Worm (Caenorhabditis elegans) whole organism, late embryonic: ENCODE measurements around the gene cdc-48.2.

ENCODE experiments used
- F13H6.1 ChIP-seq: sonication (generic microtip); optimal IDR thresholded peaks from 2 replicates; lab custom pipeline; 2016; ENCODE audit warnings: missing genetic modification characterization, missing compliant biosample characterization
- ahr-1 ChIP-seq: sonication (generic microtip); optimal IDR thresholded peaks from 2 replicates; lab custom pipeline; 2016; ENCODE audit warnings: missing genetic modification characterization, missing compliant biosample characterization
- elt-2 ChIP-seq: sonication (generic microtip); optimal IDR thresholded peaks from 2 replicates; lab custom pipeline; 2016; ENCODE audit warnings: missing genetic modification reagents, missing genetic modification characterization, missing compliant biosample characterization
- pha-4 ChIP-seq: fragments of 150-350 bp; optimal IDR thresholded peaks from 2 replicates; lab custom pipeline; 2018; ENCODE audit warnings: missing biosample characterization, missing genetic modification reagents, missing genetic modification characterization
- zip-5 ChIP-seq: sonication (generic microtip); optimal IDR thresholded peaks from 2 replicates; lab custom pipeline; 2016; ENCODE audit warnings: missing genetic modification characterization, missing compliant biosample characterization

- TF ChIP-seq elt-2 (tag; lab: Kevin White, UChicago), result no peak
- TF ChIP-seq F13H6.1 (tag; lab: Kevin White, UChicago), result no peak
- TF ChIP-seq zip-5 (tag; lab: Kevin White, UChicago), result no peak
- TF ChIP-seq ahr-1 (tag; lab: Kevin White, UChicago), result no peak
- no peak for TF ChIP-seq pha-4 (tag; lab: Kevin White, UChicago)
These were observed 19.7 kb downstream of the cdc-48.2 start, which contains the start of gene pch-2 for ce11 chrII:8157991-8158390.
